Worm (Caenorhabditis elegans) whole organism, L1 larva: ENCODE measurements around the gene rcat-1.

Source experiments
- C04F5.9 ChIP-seq: sonication (generic microtip); optimal IDR thresholded peaks from 2 replicates; lab custom pipeline; 2016; ENCODE audit warnings: missing genetic modification characterization, missing compliant biosample characterization
- C16A3.4 ChIP-seq: fragments of 150-350 bp; optimal IDR thresholded peaks from 2 replicates; lab custom pipeline; 2014; ENCODE audit warnings: missing biosample characterization, missing genetic modification characterization
- F16B12.6 ChIP-seq: fragments of 150-350 bp; optimal IDR thresholded peaks from 2 replicates; lab custom pipeline; 2014; ENCODE audit warnings: missing biosample characterization, missing genetic modification characterization
- ceh-82 ChIP-seq, 3 experiments: fragments of 150-350 bp in 1 of 3; sonication (generic microtip) in 2 of 3; optimal IDR thresholded peaks; 2 replicates each; lab custom pipeline; 2014 to 2017; ENCODE audit warnings: missing biosample characterization in 3 of 3, missing genetic modification characterization in 3 of 3
- dpl-1 ChIP-seq, 3 experiments: fragments of 150-350 bp in 2 of 3; sonication (generic microtip) in 1 of 3; optimal IDR thresholded peaks; 2 replicates each; lab custom pipeline; 2014 to 2017; ENCODE audit warnings: missing biosample characterization in 3 of 3, missing genetic modification characterization in 3 of 3, missing genetic modification reagents in 3 of 3
- dsc-1 ChIP-seq: sonication (generic microtip); optimal IDR thresholded peaks from 2 replicates; lab custom pipeline; 2016; ENCODE audit warnings: mild to moderate bottlenecking, missing genetic modification characterization, missing compliant biosample characterization
- efl-1 ChIP-seq, 4 experiments: fragments of 150-350 bp; optimal IDR thresholded peaks in 3 of 4; peaks in 1 of 4; 1 replicate in 1 of 4; 2 replicates in 3 of 4; lab custom pipeline; 2014; ENCODE audit warnings: missing biosample characterization in 2 of 4, missing genetic modification characterization in 2 of 4, missing genetic modification reagents in 2 of 4
- egl-27 ChIP-seq, 2 experiments: fragments of 150-350 bp in 1 of 2; sonication (generic microtip); optimal IDR thresholded peaks; 3 replicates each; lab custom pipeline; 2017 to 2018; ENCODE audit warnings: missing biosample characterization in 2 of 2, missing genetic modification characterization in 2 of 2, missing genetic modification reagents in 2 of 2
- fkh-8 ChIP-seq: sonication (generic microtip); optimal IDR thresholded peaks from 2 replicates; lab custom pipeline; 2016; ENCODE audit warnings: mild to moderate bottlenecking, missing genetic modification characterization, missing compliant biosample characterization
- grh-1 ChIP-seq: fragments of 200-800 bp; sonication (Bioruptor generic); IDR thresholded peaks from 2 replicates; pipeline ENCODE4 v1.3.6; 2022; ENCODE audit warnings: missing genetic modification reagents, missing genetic modification characterization, missing compliant biosample characterization
- hlh-4 ChIP-seq: sonication (generic microtip); optimal IDR thresholded peaks from 2 replicates; lab custom pipeline; 2016; ENCODE audit warnings: mild to moderate bottlenecking, missing genetic modification characterization, missing compliant biosample characterization
- irx-1 ChIP-seq: sonication (generic microtip); optimal IDR thresholded peaks from 2 replicates; lab custom pipeline; 2016; ENCODE audit warnings: missing genetic modification characterization, missing compliant biosample characterization
- isw-1 ChIP-seq: fragments of 200-800 bp; sonication (Bioruptor generic); IDR thresholded peaks from 2 replicates; pipeline ENCODE4 v1.3.6; 2022; ENCODE audit warnings: missing genetic modification characterization, missing compliant biosample characterization
- lin-15B ChIP-seq: fragments of 150-350 bp; sonication (generic microtip); optimal IDR thresholded peaks from 3 replicates; lab custom pipeline; 2014; ENCODE audit warnings: missing biosample characterization, missing genetic modification characterization
- lin-35 ChIP-seq, 2 experiments: fragments of 150-350 bp; optimal IDR thresholded peaks; 2 replicates each; lab custom pipeline; 2014; ENCODE audit warnings: missing biosample characterization in 2 of 2, missing genetic modification characterization in 2 of 2, missing genetic modification reagents in 2 of 2
- lin-39 ChIP-seq: fragments of 150-350 bp; optimal IDR thresholded peaks from 2 replicates; lab custom pipeline; 2014; ENCODE audit warnings: missing biosample characterization, missing genetic modification reagents, missing genetic modification characterization
- lsy-2 ChIP-seq, 2 experiments: fragments of 150-350 bp; optimal IDR thresholded peaks; 2 replicates each; lab custom pipeline; 2014; ENCODE audit warnings: missing biosample characterization in 2 of 2, missing genetic modification characterization in 2 of 2
- mep-1 ChIP-seq: fragments of 150-350 bp; optimal IDR thresholded peaks from 2 replicates; lab custom pipeline; 2014; ENCODE audit warnings: missing biosample characterization, missing genetic modification characterization
- nhr-12 ChIP-seq: sonication (generic microtip); optimal IDR thresholded peaks from 2 replicates; lab custom pipeline; 2017; ENCODE audit warnings: missing biosample characterization, missing genetic modification characterization
- nhr-20 ChIP-seq: sonication (generic microtip); optimal IDR thresholded peaks from 2 replicates; lab custom pipeline; 2016; ENCODE audit warnings: mild to moderate bottlenecking, missing genetic modification characterization, missing compliant biosample characterization
- nhr-237 ChIP-seq: fragments of 150-350 bp; optimal IDR thresholded peaks from 2 replicates; lab custom pipeline; 2014; ENCODE audit warnings: missing biosample characterization, missing genetic modification characterization
- nhr-47 ChIP-seq: sonication (generic microtip); optimal IDR thresholded peaks from 2 replicates; lab custom pipeline; 2016; ENCODE audit warnings: mild to moderate bottlenecking, missing genetic modification characterization, moderate library complexity, missing compliant biosample characterization
- nhr-71 ChIP-seq: sonication (generic microtip); optimal IDR thresholded peaks from 2 replicates; lab custom pipeline; 2016; ENCODE audit warnings: mild to moderate bottlenecking, missing genetic modification characterization, moderate library complexity, missing compliant biosample characterization
- nhr-85 ChIP-seq: sonication (generic microtip); peaks from one replicate; lab custom pipeline; 2016; ENCODE audit warnings: missing genetic modification characterization, inconsistent platforms, missing compliant biosample characterization
- nhr-90 ChIP-seq: sonication (generic microtip); optimal IDR thresholded peaks from 2 replicates; lab custom pipeline; 2016; ENCODE audit warnings: mild to moderate bottlenecking, missing genetic modification characterization, missing compliant biosample characterization; ENCODE audit not compliant: poor library complexity
- pax-3 ChIP-seq: fragments of 200-800 bp; sonication (Bioruptor generic); optimal IDR thresholded peaks from 2 replicates; lab custom pipeline; 2018; ENCODE audit warnings: mild to moderate bottlenecking, missing genetic modification characterization, moderate library complexity, missing compliant biosample characterization
- rnt-1 ChIP-seq: sonication (generic microtip); optimal IDR thresholded peaks from 2 replicates; lab custom pipeline; 2016; ENCODE audit warnings: mild to moderate bottlenecking, missing genetic modification characterization, moderate library complexity, missing compliant biosample characterization
- skn-1 ChIP-seq: fragments of 150-350 bp; optimal IDR thresholded peaks from 2 replicates; lab custom pipeline; 2014; ENCODE audit warnings: missing biosample characterization, missing genetic modification characterization
- snpc-4 ChIP-seq: fragments of 150-350 bp; optimal IDR thresholded peaks from 2 replicates; lab custom pipeline; 2014; ENCODE audit warnings: missing biosample characterization, missing genetic modification characterization
- snu-23 ChIP-seq: sonication (generic microtip); optimal IDR thresholded peaks from 2 replicates; lab custom pipeline; 2016; ENCODE audit warnings: missing genetic modification characterization, missing compliant biosample characterization
- sup-37 ChIP-seq: fragments of 200-800 bp; sonication (Bioruptor generic); optimal IDR thresholded peaks from 2 replicates; lab custom pipeline; 2018; ENCODE audit warnings: mild to moderate bottlenecking, missing genetic modification characterization, missing compliant biosample characterization
- swsn-7 ChIP-seq: sonication (generic microtip); optimal IDR thresholded peaks from 2 replicates; lab custom pipeline; 2016; ENCODE audit warnings: missing genetic modification characterization, missing compliant biosample characterization
- tbx-2 ChIP-seq: sonication (generic microtip); optimal IDR thresholded peaks from 2 replicates; lab custom pipeline; 2016; ENCODE audit warnings: missing genetic modification characterization, missing compliant biosample characterization
- unc-130 ChIP-seq: fragments of 150-350 bp; optimal IDR thresholded peaks from 2 replicates; lab custom pipeline; 2017; ENCODE audit warnings: missing biosample characterization, missing genetic modification characterization, inconsistent platforms
- unc-86 ChIP-seq: sonication (generic microtip); optimal IDR thresholded peaks from 2 replicates; lab custom pipeline; 2016; ENCODE audit warnings: missing genetic modification characterization, missing compliant biosample characterization
- xbp-1 ChIP-seq: sonication (generic microtip); optimal IDR thresholded peaks from 2 replicates; lab custom pipeline; 2016; ENCODE audit warnings: missing genetic modification characterization, missing compliant biosample characterization

Gene rcat-1

ce11 chrIV:244278-244677, 11.0 kb downstream of the rcat-1 start:
- TF ChIP-seq hlh-4 (no peak), nhr-85 (tag; lab: Kevin White, UChicago) (peak; percentile 58)

- peak; percentile 50 for TF ChIP-seq rnt-1
- TF ChIP-seq nhr-12 (tag; lab: Kevin White, UChicago): no peak
- TF ChIP-seq unc-86 (tag; lab: Kevin White, UChicago): peak; percentile 41
- peak; percentile 61 to 72 for TF ChIP-seq efl-1 (optimal IDR thresholded peaks at IDR 0.05; lab: Kevin White, UChicago)
- TF ChIP-seq efl-1 (GFP tag; optimal IDR thresholded peaks at IDR 0.05 in 1 of 2; lab: Kevin White, UChicago): peak; percentile 72 to 97
- peak; percentile 44 for TF ChIP-seq tbx-2 (tag; lab: Kevin White, UChicago)
- TF ChIP-seq fkh-8 (tag; lab: Kevin White, UChicago): peak; percentile 24
- no peak for TF ChIP-seq snpc-4 (tag; lab: Kevin White, UChicago)
- TF ChIP-seq nhr-20: peak; percentile 36
- peak; percentile 8; the same call in 1 of the 2 replicates for TF ChIP-seq isw-1 (GFP tag; lab: Robert Waterston, UW)
- peak; percentile 64 to 70 for TF ChIP-seq lin-35 (GFP tag; optimal IDR thresholded peaks at IDR 0.05; lab: Kevin White, UChicago)
- TF ChIP-seq pax-3: no peak
- peak; percentile 10 for TF ChIP-seq skn-1
- peak; percentile 65 for TF ChIP-seq mep-1 (tag; lab: Kevin White, UChicago)
- TF ChIP-seq dpl-1 (GFP tag; optimal IDR thresholded peaks at IDR 0.05; lab: Kevin White, UChicago): peak; percentile 51 to 74 (median 72)
- TF ChIP-seq irx-1: no peak
- peak; percentile 31 to 52 (median 44) for TF ChIP-seq ceh-82 (tag; optimal IDR thresholded peaks at IDR 0.05; lab: Kevin White, UChicago)
- peak; percentile 9 for TF ChIP-seq dsc-1
- peak; percentile 59 to 71 for TF ChIP-seq lsy-2 (tag; optimal IDR thresholded peaks at IDR 0.05; lab: Kevin White, UChicago)
- peak; percentile 1 for TF ChIP-seq C16A3.4
- no peak for TF ChIP-seq nhr-237 (tag; lab: Kevin White, UChicago)
- no peak for TF ChIP-seq unc-130 (tag; lab: Kevin White, UChicago)
- no peak for TF ChIP-seq lin-39 (tag; lab: Kevin White, UChicago)
- peak; percentile 95 for TF ChIP-seq F16B12.6 (tag; lab: Kevin White, UChicago)
- TF ChIP-seq nhr-85 (tag; lab: Kevin White, UChicago): peak; percentile 61
- TF ChIP-seq snu-23 (GFP tag; lab: Kevin White, UChicago): peak; percentile 67
- TF ChIP-seq nhr-47 (tag; lab: Kevin White, UChicago): peak; percentile 71
- peak; percentile 25 for TF ChIP-seq lin-15B (tag; lab: Kevin White, UChicago)
- peak; percentile 19 for TF ChIP-seq nhr-90
- peak; percentile 36 for TF ChIP-seq swsn-7
- TF ChIP-seq C04F5.9: peak; percentile 50
- peak; percentile 61 for TF ChIP-seq nhr-71 (tag; lab: Kevin White, UChicago)
- no peak for TF ChIP-seq egl-27 (tag; optimal IDR thresholded peaks at IDR 0.05; lab: Kevin White, UChicago)
- TF ChIP-seq, all 84 proteins: peak for 24
These were observed 14.9 kb downstream of the rcat-1 start, which contains the start of the genes fnta-1 and cogc-8 for ce11 chrIV:240257-240754. Gene fnta-1 (minus strand): TSS chrIV:240307. Gene cogc-8 (plus strand): TSS chrIV:240451.

ce11 chrIV:237350-237749, 17.9 kb downstream of the rcat-1 start, which contains the start of gene ints-13:
Gene ints-13 (minus strand): TSS chrIV:237450.
- no peak for TF ChIP-seq grh-1 (GFP tag; lab: Robert Waterston, UW)

ce11 chrIV:236138-236537, 19.1 kb downstream of the rcat-1 start:
- TF ChIP-seq xbp-1: no peak
- no peak for TF ChIP-seq sup-37 (GFP tag; lab: Kevin White, UChicago)
- no peak for TF ChIP-seq snpc-4 (tag; lab: Kevin White, UChicago)
- no peak for TF ChIP-seq tbx-2 (tag; lab: Kevin White, UChicago)
- TF ChIP-seq, all 84 proteins: peak for 0
